Worm (Caenorhabditis elegans) whole organism, L1 larva: ENCODE data around the gene K07H8.9.
A peak's percentile ranks its signal among the peaks of the same experiment; 100 is the strongest.

Experiments used
- C04F5.9 ChIP-seq: sonication (generic microtip); optimal IDR thresholded peaks from 2 replicates; lab custom pipeline; 2016; ENCODE audit warnings: missing genetic modification characterization, missing compliant biosample characterization
- C34B4.2 ChIP-seq: sonication (generic microtip); optimal IDR thresholded peaks from 2 replicates; lab custom pipeline; 2017; ENCODE audit warnings: mild to moderate bottlenecking, missing genetic modification characterization, missing compliant biosample characterization
- alr-1 ChIP-seq: fragments of 200-800 bp; sonication (Bioruptor generic); optimal IDR thresholded peaks from 2 replicates; lab custom pipeline; 2018; ENCODE audit warnings: borderline replicate concordance, mild to moderate bottlenecking, missing genetic modification characterization, missing compliant biosample characterization
- ama-1 ChIP-seq: fragments of 150-350 bp; optimal IDR thresholded peaks from 2 replicates; lab custom pipeline; 2014
- blmp-1 ChIP-seq: fragments of 150-350 bp; optimal IDR thresholded peaks from 2 replicates; lab custom pipeline; 2014; ENCODE audit warnings: missing biosample characterization, missing genetic modification characterization
- ceh-63 ChIP-seq: fragments of 200-800 bp; sonication (Bioruptor generic); optimal IDR thresholded peaks from 2 replicates; lab custom pipeline; 2018; ENCODE audit warnings: mild to moderate bottlenecking, missing genetic modification characterization, missing compliant biosample characterization
- ceh-8 ChIP-seq: fragments of 200-800 bp; sonication (Bioruptor generic); optimal IDR thresholded peaks from 2 replicates; lab custom pipeline; 2018; ENCODE audit warnings: mild to moderate bottlenecking, missing genetic modification characterization, moderate library complexity, missing compliant biosample characterization
- ceh-82 ChIP-seq, 3 experiments: fragments of 150-350 bp in 1 of 3; sonication (generic microtip) in 2 of 3; optimal IDR thresholded peaks; 2 replicates each; lab custom pipeline; 2014 to 2017; ENCODE audit warnings: missing biosample characterization in 3 of 3, missing genetic modification characterization in 3 of 3
- efl-1 ChIP-seq, 4 experiments: fragments of 150-350 bp; optimal IDR thresholded peaks in 3 of 4; peaks in 1 of 4; 1 replicate in 1 of 4; 2 replicates in 3 of 4; lab custom pipeline; 2014; ENCODE audit warnings: missing biosample characterization in 2 of 4, missing genetic modification characterization in 2 of 4, missing genetic modification reagents in 2 of 4
- efl-3 ChIP-seq: fragments of 200-800 bp; sonication (Bioruptor generic); optimal IDR thresholded peaks from 2 replicates; lab custom pipeline; 2018; ENCODE audit warnings: mild to moderate bottlenecking, missing genetic modification characterization, missing compliant biosample characterization
- egl-27 ChIP-seq, 2 experiments: fragments of 150-350 bp in 1 of 2; sonication (generic microtip); optimal IDR thresholded peaks; 3 replicates each; lab custom pipeline; 2017 to 2018; ENCODE audit warnings: missing biosample characterization in 2 of 2, missing genetic modification characterization in 2 of 2, missing genetic modification reagents in 2 of 2
- elt-2 ChIP-seq: sonication (generic microtip); optimal IDR thresholded peaks from 2 replicates; lab custom pipeline; 2016; ENCODE audit warnings: missing genetic modification characterization, mild to moderate bottlenecking, inconsistent platforms, missing compliant biosample characterization, missing genetic modification reagents
- elt-3 ChIP-seq, 6 experiments: fragments of 150-350 bp in 1 of 6; sonication (generic microtip); optimal IDR thresholded peaks; 2 replicates each; lab custom pipeline; 2017 to 2018; ENCODE audit warnings: missing biosample characterization in 6 of 6, missing genetic modification characterization in 6 of 6, inconsistent platforms in 1 of 6
- ets-5 ChIP-seq: fragments of 200-800 bp; sonication (Bioruptor generic); IDR thresholded peaks from 2 replicates; pipeline ENCODE4 v1.3.6; 2022; ENCODE audit warnings: missing genetic modification characterization, missing compliant biosample characterization
- fkh-10 ChIP-seq: sonication (generic microtip); optimal IDR thresholded peaks from 2 replicates; lab custom pipeline; 2017; ENCODE audit warnings: missing biosample characterization, missing genetic modification reagents, missing genetic modification characterization
- fkh-4 ChIP-seq: sonication (generic microtip); optimal IDR thresholded peaks from 2 replicates; lab custom pipeline; 2016; ENCODE audit warnings: missing compliant biosample characterization, missing genetic modification characterization, borderline replicate concordance
- fos-1 ChIP-seq: fragments of 150-350 bp; optimal IDR thresholded peaks from 2 replicates; lab custom pipeline; 2014; ENCODE audit warnings: missing biosample characterization, missing genetic modification characterization
- grh-1 ChIP-seq: fragments of 200-800 bp; sonication (Bioruptor generic); IDR thresholded peaks from 2 replicates; pipeline ENCODE4 v1.3.6; 2022; ENCODE audit warnings: missing genetic modification reagents, missing genetic modification characterization, missing compliant biosample characterization
- irx-1 ChIP-seq: sonication (generic microtip); optimal IDR thresholded peaks from 2 replicates; lab custom pipeline; 2016; ENCODE audit warnings: missing genetic modification characterization, missing compliant biosample characterization
- isw-1 ChIP-seq: fragments of 200-800 bp; sonication (Bioruptor generic); IDR thresholded peaks from 2 replicates; pipeline ENCODE4 v1.3.6; 2022; ENCODE audit warnings: missing genetic modification characterization, missing compliant biosample characterization
- jun-1 ChIP-seq: fragments of 150-350 bp; optimal IDR thresholded peaks from 2 replicates; lab custom pipeline; 2014; ENCODE audit warnings: missing biosample characterization, missing genetic modification reagents, missing genetic modification characterization
- lin-13 ChIP-seq: fragments of 150-350 bp; optimal IDR thresholded peaks from 2 replicates; lab custom pipeline; 2014; ENCODE audit warnings: missing biosample characterization, missing genetic modification reagents, missing genetic modification characterization
- lin-14 ChIP-seq: fragments of 200-800 bp; sonication (Bioruptor generic); optimal IDR thresholded peaks from 2 replicates; lab custom pipeline; 2018; ENCODE audit warnings: mild to moderate bottlenecking, missing genetic modification characterization, moderate library complexity, missing compliant biosample characterization
- lin-15B ChIP-seq: fragments of 150-350 bp; sonication (generic microtip); optimal IDR thresholded peaks from 3 replicates; lab custom pipeline; 2014; ENCODE audit warnings: missing biosample characterization, missing genetic modification characterization
- lin-35 ChIP-seq, 2 experiments: fragments of 150-350 bp; optimal IDR thresholded peaks; 2 replicates each; lab custom pipeline; 2014; ENCODE audit warnings: missing biosample characterization in 2 of 2, missing genetic modification characterization in 2 of 2, missing genetic modification reagents in 2 of 2
- lin-39 ChIP-seq: fragments of 150-350 bp; optimal IDR thresholded peaks from 2 replicates; lab custom pipeline; 2014; ENCODE audit warnings: missing biosample characterization, missing genetic modification reagents, missing genetic modification characterization
- lsy-2 ChIP-seq, 2 experiments: fragments of 150-350 bp; optimal IDR thresholded peaks; 2 replicates each; lab custom pipeline; 2014; ENCODE audit warnings: missing biosample characterization in 2 of 2, missing genetic modification characterization in 2 of 2
- mef-2 ChIP-seq: fragments of 150-350 bp; optimal IDR thresholded peaks from 2 replicates; lab custom pipeline; 2014; ENCODE audit warnings: missing biosample characterization, missing genetic modification characterization
- nhr-12 ChIP-seq: sonication (generic microtip); optimal IDR thresholded peaks from 2 replicates; lab custom pipeline; 2017; ENCODE audit warnings: missing biosample characterization, missing genetic modification characterization
- nhr-19 ChIP-seq: fragments of 200-800 bp; sonication (Bioruptor generic); conservative IDR thresholded peaks from 2 replicates; pipeline ENCODE4 v1.3.6; 2022; ENCODE audit warnings: missing genetic modification characterization, missing compliant biosample characterization
- nhr-237 ChIP-seq: fragments of 150-350 bp; optimal IDR thresholded peaks from 2 replicates; lab custom pipeline; 2014; ENCODE audit warnings: missing biosample characterization, missing genetic modification characterization
- nhr-47 ChIP-seq: sonication (generic microtip); optimal IDR thresholded peaks from 2 replicates; lab custom pipeline; 2016; ENCODE audit warnings: mild to moderate bottlenecking, missing genetic modification characterization, moderate library complexity, missing compliant biosample characterization
- nhr-84 ChIP-seq: sonication (generic microtip); optimal IDR thresholded peaks from 2 replicates; lab custom pipeline; 2017; ENCODE audit warnings: missing biosample characterization, missing genetic modification characterization
- nhr-85 ChIP-seq: sonication (generic microtip); peaks from one replicate; lab custom pipeline; 2016; ENCODE audit warnings: missing genetic modification characterization, inconsistent platforms, missing compliant biosample characterization
- nhr-90 ChIP-seq: sonication (generic microtip); optimal IDR thresholded peaks from 2 replicates; lab custom pipeline; 2016; ENCODE audit warnings: mild to moderate bottlenecking, missing genetic modification characterization, missing compliant biosample characterization; ENCODE audit not compliant: poor library complexity
- pax-3 ChIP-seq: fragments of 200-800 bp; sonication (Bioruptor generic); optimal IDR thresholded peaks from 2 replicates; lab custom pipeline; 2018; ENCODE audit warnings: mild to moderate bottlenecking, missing genetic modification characterization, moderate library complexity, missing compliant biosample characterization
- sox-4 ChIP-seq: sonication (generic microtip); optimal IDR thresholded peaks from 2 replicates; lab custom pipeline; 2016; ENCODE audit warnings: missing genetic modification characterization, missing compliant biosample characterization
- sptf-1 ChIP-seq: fragments of 150-350 bp; optimal IDR thresholded peaks from 2 replicates; lab custom pipeline; 2014; ENCODE audit warnings: missing biosample characterization, missing genetic modification characterization
- swsn-7 ChIP-seq: sonication (generic microtip); optimal IDR thresholded peaks from 2 replicates; lab custom pipeline; 2016; ENCODE audit warnings: missing genetic modification characterization, missing compliant biosample characterization
- unc-30 ChIP-seq: sonication (generic microtip); optimal IDR thresholded peaks from 2 replicates; lab custom pipeline; 2017; ENCODE audit warnings: missing biosample characterization, missing genetic modification characterization
- unc-98 ChIP-seq: fragments of 200-800 bp; sonication (Bioruptor generic); IDR thresholded peaks from 2 replicates; pipeline ENCODE4 v1.3.6; 2022; ENCODE audit warnings: missing genetic modification characterization, missing compliant biosample characterization
- zag-1 ChIP-seq: fragments of 150-350 bp; optimal IDR thresholded peaks from 2 replicates; lab custom pipeline; 2014; ENCODE audit warnings: missing biosample characterization, missing genetic modification characterization
- zip-4 ChIP-seq: fragments of 200-800 bp; sonication (Bioruptor generic); optimal IDR thresholded peaks from 2 replicates; lab custom pipeline; 2018; ENCODE audit warnings: mild to moderate bottlenecking, missing genetic modification characterization, moderate library complexity, missing compliant biosample characterization
- ztf-11 ChIP-seq, 2 experiments: sonication (generic microtip); optimal IDR thresholded peaks; 2 replicates each; lab custom pipeline; 2016 to 2017; ENCODE audit warnings: missing genetic modification characterization in 2 of 2, missing biosample characterization in 1 of 2, missing compliant biosample characterization in 1 of 2
- ztf-4 ChIP-seq: fragments of 150-350 bp; optimal IDR thresholded peaks from 2 replicates; lab custom pipeline; 2014; ENCODE audit warnings: missing biosample characterization, missing genetic modification characterization

The K07H8.9 gene

DNA sequence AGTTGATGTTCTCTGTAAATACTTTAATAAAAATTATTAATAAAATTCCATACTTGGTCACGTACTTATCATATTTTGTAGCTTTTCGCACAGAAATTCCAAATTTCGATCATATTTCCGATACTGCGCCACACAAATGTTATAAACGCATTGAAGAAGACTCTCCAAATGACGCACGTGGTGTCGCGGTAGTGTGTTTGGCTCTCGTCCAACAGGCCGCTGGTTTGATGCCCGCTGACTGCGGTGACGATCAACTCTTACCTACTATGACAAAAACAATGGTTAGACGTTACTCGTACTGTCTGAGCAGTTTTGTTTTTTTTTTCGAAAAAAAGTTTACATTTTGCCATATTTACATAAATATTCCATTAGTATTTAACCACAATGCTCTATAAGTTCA is 33.4 kb downstream of the K07H8.9 start (continued):
- peak; percentile 41 to 86 (median 61) for TF ChIP-seq ceh-82 (tag; optimal IDR thresholded peaks at IDR 0.05; lab: Kevin White, UChicago)
- TF ChIP-seq nhr-47, result peak; percentile 79
- no peak for TF ChIP-seq mef-2 (tag; lab: Kevin White, UChicago)
- TF ChIP-seq ama-1, result no peak
- peak; percentile 21 for TF ChIP-seq isw-1 (GFP tag; lab: Robert Waterston, UW)
- peak; percentile 60 for TF ChIP-seq lin-14 (GFP tag; lab: Kevin White, UChicago)
- no peak for TF ChIP-seq unc-98 (GFP tag; lab: Robert Waterston, UW)
- TF ChIP-seq zip-4 (GFP tag; lab: Kevin White, UChicago), result no peak
- peak; percentile 30 for TF ChIP-seq lin-13 (GFP tag; lab: Kevin White, UChicago)
- TF ChIP-seq ztf-4 (tag; lab: Kevin White, UChicago), result no peak
- no peak for TF ChIP-seq nhr-12 (tag; lab: Kevin White, UChicago)
- TF ChIP-seq nhr-90 (tag; lab: Kevin White, UChicago), result peak; percentile 73
- no peak for TF ChIP-seq unc-30 (tag; lab: Kevin White, UChicago)
- TF ChIP-seq elt-3 (tag; optimal IDR thresholded peaks at IDR 0.05; lab: Kevin White, UChicago), result peak in 1 of 6 experiments; percentile 43
- peak; percentile 74 for TF ChIP-seq swsn-7 (tag; lab: Kevin White, UChicago)
- no peak for TF ChIP-seq lin-39
- TF ChIP-seq sox-4, result peak; percentile 22
- TF ChIP-seq zag-1 (tag; lab: Kevin White, UChicago), result no peak
- peak; percentile 48 to 72 for TF ChIP-seq lsy-2 (tag; optimal IDR thresholded peaks at IDR 0.05; lab: Kevin White, UChicago)
- TF ChIP-seq nhr-237, result no peak
- TF ChIP-seq egl-27 (tag; optimal IDR thresholded peaks at IDR 0.05; lab: Kevin White, UChicago), result no peak
- TF ChIP-seq sptf-1, result no peak
- TF ChIP-seq pax-3 (tag; lab: Kevin White, UChicago), result no peak
- peak; percentile 38; the same call in 1 of the 2 replicates for TF ChIP-seq nhr-19 (GFP tag; lab: Robert Waterston, UW)
- TF ChIP-seq ceh-63, result no peak
- TF ChIP-seq efl-1 (optimal IDR thresholded peaks at IDR 0.05; lab: Kevin White, UChicago), result peak; percentile 56
- peak; percentile 51 to 95 for TF ChIP-seq efl-1 (GFP tag; optimal IDR thresholded peaks at IDR 0.05 in 1 of 2; lab: Kevin White, UChicago)
- no peak for TF ChIP-seq jun-1 (tag; lab: Kevin White, UChicago)
- no peak for TF ChIP-seq alr-1 (tag; lab: Kevin White, UChicago)
- TF ChIP-seq lin-15B, result no peak
- peak; percentile 38 for TF ChIP-seq fkh-10
- TF ChIP-seq C04F5.9 (tag; lab: Kevin White, UChicago), result no peak
- no peak for TF ChIP-seq fkh-4
- TF ChIP-seq nhr-84 (tag; lab: Kevin White, UChicago), result no peak
- no peak for TF ChIP-seq fos-1 (tag; lab: Kevin White, UChicago)
- TF ChIP-seq efl-3 (GFP tag; lab: Kevin White, UChicago), result no peak
- no peak for TF ChIP-seq grh-1 (GFP tag; lab: Robert Waterston, UW)
- no peak for TF ChIP-seq C34B4.2 (tag; lab: Kevin White, UChicago)
- peak; percentile 35 for TF ChIP-seq elt-2
- no peak for TF ChIP-seq ets-5 (GFP tag; lab: Robert Waterston, UW)
- TF ChIP-seq blmp-1 (tag; lab: Kevin White, UChicago), result peak; percentile 17
- peak in 1 of 2 experiments; percentile 39 for TF ChIP-seq ztf-11 (tag; optimal IDR thresholded peaks at IDR 0.05; lab: Kevin White, UChicago)
- peak; percentile 69 for TF ChIP-seq nhr-85 (tag; lab: Kevin White, UChicago)
- peak; percentile 61 for TF ChIP-seq irx-1 (tag; lab: Kevin White, UChicago)

DNA sequence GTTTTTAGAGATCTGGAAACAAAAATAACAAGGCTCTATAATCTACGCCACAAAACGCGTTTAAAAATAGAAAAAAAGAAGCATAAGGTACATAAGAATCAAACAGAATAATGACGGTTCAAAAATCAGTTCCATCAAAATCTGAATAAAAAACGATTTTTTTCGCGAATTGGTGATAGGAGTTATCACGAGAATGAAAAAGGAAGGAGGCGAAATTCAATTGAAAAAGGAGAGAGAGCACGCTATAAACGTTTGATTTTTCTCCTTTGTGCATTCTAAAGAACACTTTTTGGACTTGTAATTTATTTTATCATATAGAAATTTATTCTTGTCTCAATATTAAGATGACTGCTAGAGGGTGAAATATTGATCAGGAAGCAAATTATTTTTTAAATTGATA is 34.9 kb downstream of the K07H8.9 start:
- no peak for TF ChIP-seq irx-1 (tag; lab: Kevin White, UChicago)
- peak; percentile 27 for TF ChIP-seq elt-2
- TF ChIP-seq lin-35 (GFP tag; optimal IDR thresholded peaks at IDR 0.05; lab: Kevin White, UChicago), result peak in 1 of 2 experiments; percentile 0
- TF ChIP-seq ceh-8 (GFP tag; lab: Kevin White, UChicago), result no peak
